Worm (Caenorhabditis elegans) whole organism, L1 larva: ENCODE measurements around the gene R07E5.7.

ENCODE experiments used
- C16A3.4 ChIP-seq: fragments of 150-350 bp; optimal IDR thresholded peaks from 2 replicates; lab custom pipeline; 2014; ENCODE audit warnings: missing biosample characterization, missing genetic modification characterization
- F16B12.6 ChIP-seq: fragments of 150-350 bp; optimal IDR thresholded peaks from 2 replicates; lab custom pipeline; 2014; ENCODE audit warnings: missing biosample characterization, missing genetic modification characterization
- aha-1 ChIP-seq: fragments of 150-350 bp; optimal IDR thresholded peaks from 2 replicates; lab custom pipeline; 2014; ENCODE audit warnings: missing biosample characterization, missing genetic modification characterization
- aly-2 ChIP-seq: fragments of 150-350 bp; optimal IDR thresholded peaks from 2 replicates; lab custom pipeline; 2014; ENCODE audit warnings: missing biosample characterization, missing genetic modification characterization
- ceh-63 ChIP-seq: fragments of 200-800 bp; sonication (Bioruptor generic); optimal IDR thresholded peaks from 2 replicates; lab custom pipeline; 2018; ENCODE audit warnings: mild to moderate bottlenecking, missing genetic modification characterization, missing compliant biosample characterization
- ceh-82 ChIP-seq, 3 experiments: fragments of 150-350 bp in 1 of 3; sonication (generic microtip) in 2 of 3; optimal IDR thresholded peaks; 2 replicates each; lab custom pipeline; 2014 to 2017; ENCODE audit warnings: missing biosample characterization in 3 of 3, missing genetic modification characterization in 3 of 3
- ceh-88 ChIP-seq: fragments of 200-800 bp; sonication (Bioruptor generic); IDR thresholded peaks from 2 replicates; pipeline ENCODE4 v1.3.6; 2022; ENCODE audit warnings: missing genetic modification characterization, missing compliant biosample characterization
- ceh-90 ChIP-seq: sonication (generic microtip); optimal IDR thresholded peaks from 2 replicates; lab custom pipeline; 2016; ENCODE audit warnings: missing genetic modification characterization, missing compliant biosample characterization
- dpl-1 ChIP-seq, 3 experiments: fragments of 150-350 bp in 2 of 3; sonication (generic microtip) in 1 of 3; optimal IDR thresholded peaks; 2 replicates each; lab custom pipeline; 2014 to 2017; ENCODE audit warnings: missing biosample characterization in 3 of 3, missing genetic modification characterization in 3 of 3, missing genetic modification reagents in 3 of 3
- efl-1 ChIP-seq, 4 experiments: fragments of 150-350 bp; optimal IDR thresholded peaks in 3 of 4; peaks in 1 of 4; 1 replicate in 1 of 4; 2 replicates in 3 of 4; lab custom pipeline; 2014; ENCODE audit warnings: missing biosample characterization in 2 of 4, missing genetic modification characterization in 2 of 4, missing genetic modification reagents in 2 of 4
- egl-27 ChIP-seq, 2 experiments: fragments of 150-350 bp in 1 of 2; sonication (generic microtip); optimal IDR thresholded peaks; 3 replicates each; lab custom pipeline; 2017 to 2018; ENCODE audit warnings: missing biosample characterization in 2 of 2, missing genetic modification characterization in 2 of 2, missing genetic modification reagents in 2 of 2
- elt-2 ChIP-seq: sonication (generic microtip); optimal IDR thresholded peaks from 2 replicates; lab custom pipeline; 2016; ENCODE audit warnings: missing genetic modification characterization, mild to moderate bottlenecking, inconsistent platforms, missing compliant biosample characterization, missing genetic modification reagents
- fkh-10 ChIP-seq: sonication (generic microtip); optimal IDR thresholded peaks from 2 replicates; lab custom pipeline; 2017; ENCODE audit warnings: missing biosample characterization, missing genetic modification reagents, missing genetic modification characterization
- fkh-4 ChIP-seq: sonication (generic microtip); optimal IDR thresholded peaks from 2 replicates; lab custom pipeline; 2016; ENCODE audit warnings: missing compliant biosample characterization, missing genetic modification characterization, borderline replicate concordance
- hpl-2 ChIP-seq: fragments of 150-350 bp; optimal IDR thresholded peaks from 2 replicates; lab custom pipeline; 2014; ENCODE audit warnings: missing biosample characterization, missing genetic modification reagents, missing genetic modification characterization
- irx-1 ChIP-seq: sonication (generic microtip); optimal IDR thresholded peaks from 2 replicates; lab custom pipeline; 2016; ENCODE audit warnings: missing genetic modification characterization, missing compliant biosample characterization
- lin-13 ChIP-seq: fragments of 150-350 bp; optimal IDR thresholded peaks from 2 replicates; lab custom pipeline; 2014; ENCODE audit warnings: missing biosample characterization, missing genetic modification reagents, missing genetic modification characterization
- lin-14 ChIP-seq: fragments of 200-800 bp; sonication (Bioruptor generic); optimal IDR thresholded peaks from 2 replicates; lab custom pipeline; 2018; ENCODE audit warnings: mild to moderate bottlenecking, missing genetic modification characterization, moderate library complexity, missing compliant biosample characterization
- lin-15B ChIP-seq: fragments of 150-350 bp; sonication (generic microtip); optimal IDR thresholded peaks from 3 replicates; lab custom pipeline; 2014; ENCODE audit warnings: missing biosample characterization, missing genetic modification characterization
- lin-35 ChIP-seq, 2 experiments: fragments of 150-350 bp; optimal IDR thresholded peaks; 2 replicates each; lab custom pipeline; 2014; ENCODE audit warnings: missing biosample characterization in 2 of 2, missing genetic modification characterization in 2 of 2, missing genetic modification reagents in 2 of 2
- lir-3 ChIP-seq: sonication (generic microtip); optimal IDR thresholded peaks from 2 replicates; lab custom pipeline; 2016; ENCODE audit warnings: mild to moderate bottlenecking, missing genetic modification characterization, moderate library complexity, missing compliant biosample characterization; ENCODE audit not compliant: poor library complexity
- lsy-2 ChIP-seq, 2 experiments: fragments of 150-350 bp; optimal IDR thresholded peaks; 2 replicates each; lab custom pipeline; 2014; ENCODE audit warnings: missing biosample characterization in 2 of 2, missing genetic modification characterization in 2 of 2
- mab-9 ChIP-seq: fragments of 200-800 bp; sonication (Bioruptor generic); IDR thresholded peaks from 2 replicates; pipeline ENCODE4 v1.3.6; 2022; ENCODE audit warnings: missing genetic modification reagents, missing genetic modification characterization, missing compliant biosample characterization
- mef-2 ChIP-seq: fragments of 150-350 bp; optimal IDR thresholded peaks from 2 replicates; lab custom pipeline; 2014; ENCODE audit warnings: missing biosample characterization, missing genetic modification characterization
- mep-1 ChIP-seq: fragments of 150-350 bp; optimal IDR thresholded peaks from 2 replicates; lab custom pipeline; 2014; ENCODE audit warnings: missing biosample characterization, missing genetic modification characterization
- nhr-11 ChIP-seq: fragments of 150-350 bp; optimal IDR thresholded peaks from 2 replicates; lab custom pipeline; 2014; ENCODE audit warnings: missing biosample characterization, missing genetic modification characterization
- nhr-237 ChIP-seq: fragments of 150-350 bp; optimal IDR thresholded peaks from 2 replicates; lab custom pipeline; 2014; ENCODE audit warnings: missing biosample characterization, missing genetic modification characterization
- nhr-28 ChIP-seq: fragments of 150-350 bp; optimal IDR thresholded peaks from 2 replicates; lab custom pipeline; 2014; ENCODE audit warnings: missing biosample characterization, missing genetic modification characterization
- nhr-71 ChIP-seq: sonication (generic microtip); optimal IDR thresholded peaks from 2 replicates; lab custom pipeline; 2016; ENCODE audit warnings: mild to moderate bottlenecking, missing genetic modification characterization, moderate library complexity, missing compliant biosample characterization
- nhr-77 ChIP-seq: fragments of 150-350 bp; optimal IDR thresholded peaks from 2 replicates; lab custom pipeline; 2014; ENCODE audit warnings: missing biosample characterization, missing genetic modification characterization
- nhr-84 ChIP-seq: sonication (generic microtip); optimal IDR thresholded peaks from 2 replicates; lab custom pipeline; 2017; ENCODE audit warnings: missing biosample characterization, missing genetic modification characterization
- nhr-85 ChIP-seq: sonication (generic microtip); peaks from one replicate; lab custom pipeline; 2016; ENCODE audit warnings: missing genetic modification characterization, inconsistent platforms, missing compliant biosample characterization
- pag-3 ChIP-seq: sonication (generic microtip); optimal IDR thresholded peaks from 2 replicates; lab custom pipeline; 2017; ENCODE audit warnings: missing genetic modification characterization, mild to moderate bottlenecking, missing compliant biosample characterization, antibody characterized with exemption, borderline replicate concordance; ENCODE audit not compliant: insufficient read depth
- pax-3 ChIP-seq: fragments of 200-800 bp; sonication (Bioruptor generic); optimal IDR thresholded peaks from 2 replicates; lab custom pipeline; 2018; ENCODE audit warnings: mild to moderate bottlenecking, missing genetic modification characterization, moderate library complexity, missing compliant biosample characterization
- rnt-1 ChIP-seq: sonication (generic microtip); optimal IDR thresholded peaks from 2 replicates; lab custom pipeline; 2016; ENCODE audit warnings: mild to moderate bottlenecking, missing genetic modification characterization, moderate library complexity, missing compliant biosample characterization
- skn-1 ChIP-seq: fragments of 150-350 bp; optimal IDR thresholded peaks from 2 replicates; lab custom pipeline; 2014; ENCODE audit warnings: missing biosample characterization, missing genetic modification characterization
- snpc-4 ChIP-seq: fragments of 150-350 bp; optimal IDR thresholded peaks from 2 replicates; lab custom pipeline; 2014; ENCODE audit warnings: missing biosample characterization, missing genetic modification characterization
- sox-4 ChIP-seq: sonication (generic microtip); optimal IDR thresholded peaks from 2 replicates; lab custom pipeline; 2016; ENCODE audit warnings: missing genetic modification characterization, missing compliant biosample characterization
- sptf-1 ChIP-seq: fragments of 150-350 bp; optimal IDR thresholded peaks from 2 replicates; lab custom pipeline; 2014; ENCODE audit warnings: missing biosample characterization, missing genetic modification characterization
- swsn-7 ChIP-seq: sonication (generic microtip); optimal IDR thresholded peaks from 2 replicates; lab custom pipeline; 2016; ENCODE audit warnings: missing genetic modification characterization, missing compliant biosample characterization
- unc-30 ChIP-seq: sonication (generic microtip); optimal IDR thresholded peaks from 2 replicates; lab custom pipeline; 2017; ENCODE audit warnings: missing biosample characterization, missing genetic modification characterization
- unc-86 ChIP-seq: sonication (generic microtip); optimal IDR thresholded peaks from 2 replicates; lab custom pipeline; 2016; ENCODE audit warnings: missing genetic modification characterization, missing compliant biosample characterization
- unc-98 ChIP-seq: fragments of 200-800 bp; sonication (Bioruptor generic); IDR thresholded peaks from 2 replicates; pipeline ENCODE4 v1.3.6; 2022; ENCODE audit warnings: missing genetic modification characterization, missing compliant biosample characterization

R07E5.7 gene

ce11 chrIII:4452749-4453148 is 33.8 kb upstream of the R07E5.7 start (continued):
- no peak for TF ChIP-seq snpc-4
- TF ChIP-seq aly-2 (tag; lab: Kevin White, UChicago): no peak
- TF ChIP-seq ceh-88: no peak
- no peak for TF ChIP-seq F16B12.6 (tag; lab: Kevin White, UChicago)
- no peak for TF ChIP-seq C16A3.4 (tag; lab: Kevin White, UChicago)
- no peak for TF ChIP-seq efl-1 (optimal IDR thresholded peaks at IDR 0.05; lab: Kevin White, UChicago)
- no peak for TF ChIP-seq efl-1 (GFP tag; optimal IDR thresholded peaks at IDR 0.05 in 1 of 2; lab: Kevin White, UChicago)
- no peak for TF ChIP-seq fkh-10
- no peak for TF ChIP-seq mef-2 (tag; lab: Kevin White, UChicago)
- TF ChIP-seq lin-15B (tag; lab: Kevin White, UChicago): no peak
- no peak for TF ChIP-seq ceh-90 (tag; lab: Kevin White, UChicago)
- TF ChIP-seq nhr-71 (tag; lab: Kevin White, UChicago): no peak
- TF ChIP-seq egl-27 (tag; optimal IDR thresholded peaks at IDR 0.05; lab: Kevin White, UChicago): no peak
- no peak for TF ChIP-seq hpl-2
- TF ChIP-seq lin-14: peak; percentile 47
- no peak for TF ChIP-seq irx-1 (tag; lab: Kevin White, UChicago)

- peak; percentile 42 for TF ChIP-seq lin-14
- no peak for TF ChIP-seq mab-9 (GFP tag; lab: Robert Waterston, UW)
- peak in 1 of 2 experiments; percentile 12 for TF ChIP-seq lsy-2 (tag; optimal IDR thresholded peaks at IDR 0.05; lab: Kevin White, UChicago)
- TF ChIP-seq dpl-1 (GFP tag; optimal IDR thresholded peaks at IDR 0.05; lab: Kevin White, UChicago): no peak
- TF ChIP-seq nhr-237: no peak
- no peak for TF ChIP-seq ceh-82 (tag; optimal IDR thresholded peaks at IDR 0.05; lab: Kevin White, UChicago)
- TF ChIP-seq nhr-71 (tag; lab: Kevin White, UChicago): no peak
- peak; percentile 1 for TF ChIP-seq pax-3 (tag; lab: Kevin White, UChicago)
Measured at ce11 chrIII:4450773-4451423, 31.9 kb upstream of the R07E5.7 start.

ce11 chrIII:4449893-4450579 is 31.1 kb upstream of the R07E5.7 start, which contains the start of gene ceh-43:
Gene ceh-43, minus strand, starts transcription at chrIII:4449943.
- no peak for TF ChIP-seq fkh-4 (tag; lab: Kevin White, UChicago)
- peak; percentile 14 for TF ChIP-seq elt-2 (tag; lab: Kevin White, UChicago)
- peak in 1 of 2 experiments; percentile 27 for TF ChIP-seq lin-35 (GFP tag; optimal IDR thresholded peaks at IDR 0.05; lab: Kevin White, UChicago)
- TF ChIP-seq pag-3 (tag; lab: Kevin White, UChicago): no peak
- no peak for TF ChIP-seq mab-9 (GFP tag; lab: Robert Waterston, UW)
- TF ChIP-seq hpl-2: no peak
- TF ChIP-seq nhr-28: no peak
- no peak for TF ChIP-seq F16B12.6 (tag; lab: Kevin White, UChicago)
- TF ChIP-seq rnt-1 (tag; lab: Kevin White, UChicago): no peak
- TF ChIP-seq nhr-237: no peak
- no peak for TF ChIP-seq skn-1 (tag; lab: Kevin White, UChicago)
- no peak for TF ChIP-seq efl-1 (optimal IDR thresholded peaks at IDR 0.05; lab: Kevin White, UChicago)
- peak in 1 of 2 experiments; percentile 63 for TF ChIP-seq efl-1 (GFP tag; optimal IDR thresholded peaks at IDR 0.05 in 1 of 2; lab: Kevin White, UChicago)
- no peak for TF ChIP-seq egl-27 (tag; optimal IDR thresholded peaks at IDR 0.05; lab: Kevin White, UChicago)
- TF ChIP-seq sox-4 (tag; lab: Kevin White, UChicago): no peak
- TF ChIP-seq lin-13 (GFP tag; lab: Kevin White, UChicago): no peak
- no peak for TF ChIP-seq mep-1 (tag; lab: Kevin White, UChicago)
- TF ChIP-seq irx-1 (tag; lab: Kevin White, UChicago): no peak
- TF ChIP-seq nhr-77: no peak
- TF ChIP-seq, all 84 proteins: peak for 3

- no peak for TF ChIP-seq unc-98 (GFP tag; lab: Robert Waterston, UW)
- no peak for TF ChIP-seq ceh-88
- TF ChIP-seq F16B12.6 (tag; lab: Kevin White, UChicago): no peak
- peak in 1 of 2 experiments; percentile 35 for TF ChIP-seq lsy-2 (tag; optimal IDR thresholded peaks at IDR 0.05; lab: Kevin White, UChicago)
- TF ChIP-seq sptf-1 (tag; lab: Kevin White, UChicago): no peak
- TF ChIP-seq lir-3: no peak
- TF ChIP-seq unc-30: no peak
- no peak for TF ChIP-seq unc-86 (tag; lab: Kevin White, UChicago)
- no peak for TF ChIP-seq lin-14
- TF ChIP-seq nhr-84 (tag; lab: Kevin White, UChicago): no peak
- TF ChIP-seq nhr-85: peak; percentile 60
- TF ChIP-seq nhr-11 (tag; lab: Kevin White, UChicago): no peak
- no peak for TF ChIP-seq aha-1 (tag; lab: Kevin White, UChicago)
- TF ChIP-seq ceh-63 (GFP tag; lab: Kevin White, UChicago): no peak
- TF ChIP-seq swsn-7 (tag; lab: Kevin White, UChicago): no peak
- no peak for TF ChIP-seq sox-4 (tag; lab: Kevin White, UChicago)
- no peak for TF ChIP-seq ceh-82 (tag; optimal IDR thresholded peaks at IDR 0.05; lab: Kevin White, UChicago)
- TF ChIP-seq lin-35 (GFP tag; optimal IDR thresholded peaks at IDR 0.05; lab: Kevin White, UChicago): peak in 1 of 2 experiments; percentile 34
- no peak for TF ChIP-seq nhr-237
Measured at ce11 chrIII:4449357-4449756, 30.4 kb upstream of the R07E5.7 start.
